Worm (Caenorhabditis elegans): ENCODE data around the gene T20D3.5.

The T20D3.5 gene

DNA sequence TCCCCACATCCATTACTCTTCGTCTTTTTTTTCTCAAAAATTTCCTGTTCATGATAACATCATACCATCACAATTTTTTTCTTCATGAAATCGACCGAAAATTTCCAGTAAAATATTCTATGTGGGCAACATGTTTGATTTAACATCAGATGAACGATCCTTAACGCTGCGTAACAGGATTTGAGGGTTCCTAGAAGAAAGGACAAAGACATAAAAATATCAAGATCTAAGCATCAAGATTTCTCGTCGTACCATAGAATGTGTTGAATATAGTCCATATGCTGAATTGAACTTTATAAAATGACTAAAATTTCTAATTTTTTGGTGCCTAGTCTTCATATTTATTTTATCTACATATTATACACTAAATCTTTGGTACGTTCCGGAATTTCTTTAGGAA is 36.7 kb upstream of the T20D3.5 start, which contains the start of gene F49C12.3:
F49C12.3 (plus strand) TSS at position 301 of the 400 bp plus-strand sequence.
- TF ChIP-seq mdt-29 (GFP tag; IDR thresholded peaks at IDR 0.05) (no peak), php-3 (GFP tag; IDR thresholded peaks at IDR 0.05) (no peak), vab-7 (GFP tag; IDR thresholded peaks at IDR 0.05) (no peak), hlh-11 (tag; optimal IDR thresholded peaks at IDR 0.05) (no peak), lin-38 (GFP tag; IDR thresholded peaks at IDR 0.05) (no peak), pqm-1 (tag; optimal IDR thresholded peaks at IDR 0.05) (no peak), F26F4.8 (GFP tag; conservative IDR thresholded peaks at IDR 0.05) (no peak), lin-29 (GFP tag; IDR thresholded peaks at IDR 0.05) (no peak), Y75B8A.6 (GFP tag; IDR thresholded peaks at IDR 0.05) (no peak), tra-1 (GFP tag; IDR thresholded peaks at IDR 0.05) (no peak), lir-3 (tag; optimal IDR thresholded peaks at IDR 0.05) (no peak), F44E2.7 (GFP tag; IDR thresholded peaks at IDR 0.05) (no peak), nhr-102 (tag; optimal IDR thresholded peaks at IDR 0.05) (no peak), saeg-2 (GFP tag; IDR thresholded peaks at IDR 0.05) (no peak), daf-12 (tag; optimal IDR thresholded peaks at IDR 0.05) (no peak), aly-2 (tag; optimal IDR thresholded peaks at IDR 0.05) (no peak), duxl-1 (tag; optimal IDR thresholded peaks at IDR 0.05; ENCODE audit: poor library complexity) (no peak), Y48G9A.11 (GFP tag; IDR thresholded peaks at IDR 0.05) (no peak)

ce11 chrIV:9303994-9304393 is 32.8 kb upstream of the T20D3.5 start, which contains the start of gene F49C12.4:
TSS of gene F49C12.4 (minus strand) at chrIV:9304094.
- TF ChIP-seq mep-1 (tag; optimal IDR thresholded peaks at IDR 0.05), result no peak
- TF ChIP-seq nhr-28 (tag; optimal IDR thresholded peaks at IDR 0.05), result no peak
- no peak for TF ChIP-seq tra-1 (GFP tag; IDR thresholded peaks at IDR 0.05)
- TF ChIP-seq R02D3.7 (tag; optimal IDR thresholded peaks at IDR 0.05), result no peak

DNA sequence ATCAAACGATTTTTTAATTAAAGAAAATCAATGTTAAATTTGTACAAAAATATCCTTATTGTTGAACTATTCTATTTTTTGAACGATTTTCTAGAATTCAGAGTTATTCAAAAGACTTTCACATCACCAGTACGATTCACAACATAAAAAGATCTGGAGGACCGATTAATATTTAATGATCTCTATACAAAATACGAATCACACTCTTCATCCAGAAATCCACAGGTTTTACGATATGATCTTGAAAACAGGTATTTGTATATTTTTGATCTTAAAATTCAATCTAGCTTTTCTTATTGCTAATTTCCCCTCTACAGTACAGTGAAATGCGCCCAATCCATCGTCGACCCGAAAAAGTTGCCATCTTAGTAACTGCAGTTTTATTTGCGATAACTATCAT is 32.2 kb upstream of the T20D3.5 start, which contains the start of gene F49C12.5:
F49C12.5 (plus strand) TSS at position 301 of the 400 bp plus-strand sequence.
- TF ChIP-seq Y5F2A.4 (GFP tag; optimal IDR thresholded peaks at IDR 0.05), result no peak
- no peak for TF ChIP-seq nhr-111 (GFP tag; optimal IDR thresholded peaks at IDR 0.05)
- TF ChIP-seq F10B5.3 (tag; optimal IDR thresholded peaks at IDR 0.05), result no peak
- TF ChIP-seq arid-1 (GFP tag; conservative IDR thresholded peaks at IDR 0.05), result no peak
- no peak for TF ChIP-seq mes-2 (tag; optimal IDR thresholded peaks at IDR 0.05; ENCODE audit: poor library complexity, severe bottlenecking)
- TF ChIP-seq nhr-25 (tag; optimal IDR thresholded peaks at IDR 0.05; ENCODE audit: borderline replicate concordance, insufficient read depth), result no peak
- no peak for TF ChIP-seq mdt-29 (GFP tag; IDR thresholded peaks at IDR 0.05)
- TF ChIP-seq php-3 (GFP tag; IDR thresholded peaks at IDR 0.05), result no peak
- TF ChIP-seq nhr-11 (tag; optimal IDR thresholded peaks at IDR 0.05), result no peak

ce11 chrIV:9308975-9309374 is 27.9 kb upstream of the T20D3.5 start, which contains the start of gene F49C12.6:
TSS of gene F49C12.6 (minus strand) at chrIV:9309075.
- no peak for TF ChIP-seq lin-29 (GFP tag; IDR thresholded peaks at IDR 0.05)
- TF ChIP-seq rbr-2 (tag; optimal IDR thresholded peaks at IDR 0.05), result no peak
- TF ChIP-seq dmd-8 (GFP tag; IDR thresholded peaks at IDR 0.05), result no peak
- TF ChIP-seq duxl-1 (tag; optimal IDR thresholded peaks at IDR 0.05; ENCODE audit: poor library complexity), result no peak
- TF ChIP-seq ctbp-1 (GFP tag; IDR thresholded peaks at IDR 0.05), result no peak
- no peak for TF ChIP-seq zip-11 (GFP tag; IDR thresholded peaks at IDR 0.05)
- TF ChIP-seq daf-12 (tag; optimal IDR thresholded peaks at IDR 0.05), result no peak
- no peak for TF ChIP-seq F26F4.8 (GFP tag; conservative IDR thresholded peaks at IDR 0.05)
- no peak for TF ChIP-seq nhr-111 (GFP tag; optimal IDR thresholded peaks at IDR 0.05)
- no peak for TF ChIP-seq nhr-77 (tag; optimal IDR thresholded peaks at IDR 0.05)
- no peak for TF ChIP-seq nhr-11 (tag; optimal IDR thresholded peaks at IDR 0.05)
- no peak for TF ChIP-seq ceh-28 (tag; optimal IDR thresholded peaks at IDR 0.05)
- TF ChIP-seq cey-2 (tag; optimal IDR thresholded peaks at IDR 0.05; ENCODE audit: borderline replicate concordance, insufficient read depth), result no peak
- TF ChIP-seq nhr-28 (tag; optimal IDR thresholded peaks at IDR 0.05), result no peak
- TF ChIP-seq mxl-3 (GFP tag; optimal IDR thresholded peaks at IDR 0.05), result no peak
- no peak for TF ChIP-seq F10B5.3 (tag; optimal IDR thresholded peaks at IDR 0.05)
- no peak for TF ChIP-seq snpc-1.2 (GFP tag; IDR thresholded peaks at IDR 0.05)

Data from whole organism, L4 larva.